Worm (Caenorhabditis elegans) whole organism, L3 larva: ENCODE results near the gene ucp-4.
A peak's percentile ranks its signal among the peaks of the same experiment; 100 is the strongest.

Experiments
- R02D3.7 ChIP-seq: fragments of 150-350 bp; optimal IDR thresholded peaks from 2 replicates; lab custom pipeline; 2014; ENCODE audit warnings: missing biosample characterization, missing genetic modification characterization
- ZK546.5 ChIP-seq: sonication (generic microtip); optimal IDR thresholded peaks from 2 replicates; lab custom pipeline; 2017; ENCODE audit warnings: missing biosample characterization, missing genetic modification characterization
- ama-1 ChIP-seq: fragments of 150-350 bp; optimal IDR thresholded peaks from 2 replicates; lab custom pipeline; 2018
- ceh-16 ChIP-seq: sonication (generic microtip); optimal IDR thresholded peaks from 2 replicates; lab custom pipeline; 2017; ENCODE audit warnings: missing biosample characterization, missing genetic modification characterization
- ceh-28 ChIP-seq: fragments of 150-350 bp; optimal IDR thresholded peaks from 2 replicates; lab custom pipeline; 2014; ENCODE audit warnings: missing biosample characterization, missing genetic modification reagents, missing genetic modification characterization
- ceh-9 ChIP-seq: sonication (generic microtip); optimal IDR thresholded peaks from 2 replicates; lab custom pipeline; 2018; ENCODE audit warnings: missing biosample characterization, missing genetic modification characterization
- daf-12 ChIP-seq: fragments of 150-350 bp; optimal IDR thresholded peaks from 2 replicates; lab custom pipeline; 2014; ENCODE audit warnings: missing biosample characterization, missing genetic modification reagents, missing genetic modification characterization
- egl-27 ChIP-seq: sonication (generic microtip); optimal IDR thresholded peaks from 4 replicates; lab custom pipeline; 2017; ENCODE audit warnings: missing biosample characterization, missing genetic modification reagents, missing genetic modification characterization
- elt-1 ChIP-seq: fragments of 150-350 bp; optimal IDR thresholded peaks from 2 replicates; lab custom pipeline; 2014; ENCODE audit warnings: missing biosample characterization, missing genetic modification characterization
- elt-2 ChIP-seq: sonication (generic microtip); optimal IDR thresholded peaks from 2 replicates; lab custom pipeline; 2016; ENCODE audit warnings: missing genetic modification reagents, mild to moderate bottlenecking, missing genetic modification characterization, missing compliant biosample characterization
- elt-3 ChIP-seq, 3 experiments: fragments of 150-350 bp in 1 of 3; sonication (generic microtip) in 2 of 3; optimal IDR thresholded peaks; 2 replicates in 2 of 3; 4 replicates in 1 of 3; lab custom pipeline; 2014 to 2017; ENCODE audit warnings: missing biosample characterization in 3 of 3, missing genetic modification characterization in 3 of 3
- fkh-2 ChIP-seq: fragments of 150-350 bp; optimal IDR thresholded peaks from 2 replicates; lab custom pipeline; 2014; ENCODE audit warnings: missing biosample characterization, missing genetic modification reagents, missing genetic modification characterization
- jun-1 ChIP-seq: fragments of 150-350 bp; optimal IDR thresholded peaks from 2 replicates; lab custom pipeline; 2014; ENCODE audit warnings: missing biosample characterization, missing genetic modification reagents, missing genetic modification characterization
- lin-15B ChIP-seq: fragments of 150-350 bp; optimal IDR thresholded peaks from 2 replicates; lab custom pipeline; 2014; ENCODE audit warnings: missing biosample characterization, missing genetic modification characterization
- lin-39 ChIP-seq: fragments of 150-350 bp; optimal IDR thresholded peaks from 2 replicates; lab custom pipeline; 2018; ENCODE audit warnings: missing biosample characterization, missing genetic modification reagents, missing genetic modification characterization
- lsy-12 ChIP-seq: sonication (generic microtip); optimal IDR thresholded peaks from 2 replicates; lab custom pipeline; 2016; ENCODE audit warnings: mild to moderate bottlenecking, missing genetic modification characterization, missing compliant biosample characterization
- mdl-1 ChIP-seq: fragments of 150-350 bp; optimal IDR thresholded peaks from 2 replicates; lab custom pipeline; 2014; ENCODE audit warnings: missing biosample characterization, missing genetic modification characterization
- mml-1 ChIP-seq: fragments of 150-350 bp; sonication (generic microtip); optimal IDR thresholded peaks from 3 replicates; lab custom pipeline; 2014; ENCODE audit warnings: missing biosample characterization, missing genetic modification characterization
- nfya-1 ChIP-seq: sonication (generic microtip); optimal IDR thresholded peaks from 2 replicates; lab custom pipeline; 2017; ENCODE audit warnings: missing genetic modification characterization, mild to moderate bottlenecking, missing compliant biosample characterization, antibody characterized with exemption, moderate library complexity; ENCODE audit not compliant: insufficient read depth
- nhr-11 ChIP-seq: fragments of 150-350 bp; optimal IDR thresholded peaks from 2 replicates; lab custom pipeline; 2014; ENCODE audit warnings: missing biosample characterization, missing genetic modification characterization
- nhr-12 ChIP-seq: fragments of 150-350 bp; optimal IDR thresholded peaks from 2 replicates; lab custom pipeline; 2014; ENCODE audit warnings: missing biosample characterization, missing genetic modification characterization
- nhr-237 ChIP-seq: fragments of 150-350 bp; optimal IDR thresholded peaks from 2 replicates; lab custom pipeline; 2014; ENCODE audit warnings: missing biosample characterization, missing genetic modification characterization
- nhr-28 ChIP-seq: fragments of 150-350 bp; optimal IDR thresholded peaks from 2 replicates; lab custom pipeline; 2014; ENCODE audit warnings: missing biosample characterization, missing genetic modification characterization
- nhr-43 ChIP-seq: sonication (generic microtip); optimal IDR thresholded peaks from 2 replicates; lab custom pipeline; 2016; ENCODE audit warnings: mild to moderate bottlenecking, missing genetic modification characterization, missing compliant biosample characterization; ENCODE audit not compliant: poor library complexity, severe bottlenecking
- nhr-67 ChIP-seq: fragments of 150-350 bp; optimal IDR thresholded peaks from 2 replicates; lab custom pipeline; 2014; ENCODE audit warnings: missing biosample characterization, missing genetic modification characterization
- nhr-76 ChIP-seq: fragments of 150-350 bp; sonication (generic microtip); optimal IDR thresholded peaks from 5 replicates; lab custom pipeline; 2014; ENCODE audit warnings: missing biosample characterization, missing genetic modification characterization
- nhr-77 ChIP-seq: fragments of 150-350 bp; optimal IDR thresholded peaks from 2 replicates; lab custom pipeline; 2014; ENCODE audit warnings: missing biosample characterization, missing genetic modification characterization
- pha-4 ChIP-seq: fragments of 150-350 bp; optimal IDR thresholded peaks from 2 replicates; lab custom pipeline; 2014; ENCODE audit warnings: missing biosample characterization, missing genetic modification reagents, missing genetic modification characterization
- pqm-1 ChIP-seq: fragments of 150-350 bp; optimal IDR thresholded peaks from 2 replicates; lab custom pipeline; 2017; ENCODE audit warnings: missing biosample characterization, missing genetic modification characterization, inconsistent platforms
- sea-2 ChIP-seq: fragments of 150-350 bp; sonication (generic microtip); optimal IDR thresholded peaks from 4 replicates; lab custom pipeline; 2014; ENCODE audit warnings: missing biosample characterization, missing genetic modification reagents, missing genetic modification characterization
- skn-1 ChIP-seq: fragments of 150-350 bp; optimal IDR thresholded peaks from 2 replicates; lab custom pipeline; 2014; ENCODE audit warnings: missing biosample characterization, missing genetic modification characterization
- snpc-4 ChIP-seq: fragments of 150-350 bp; optimal IDR thresholded peaks from 2 replicates; lab custom pipeline; 2014; ENCODE audit warnings: missing biosample characterization, missing genetic modification characterization
- unc-39 ChIP-seq: sonication (generic microtip); optimal IDR thresholded peaks from 4 replicates; lab custom pipeline; 2017; ENCODE audit warnings: missing biosample characterization, missing genetic modification characterization
- unc-62 ChIP-seq: fragments of 150-350 bp; sonication (generic microtip); optimal IDR thresholded peaks from 4 replicates; lab custom pipeline; 2014; ENCODE audit warnings: missing biosample characterization, missing genetic modification reagents, missing genetic modification characterization
- zag-1 ChIP-seq: fragments of 150-350 bp; optimal IDR thresholded peaks from 2 replicates; lab custom pipeline; 2014; ENCODE audit warnings: missing biosample characterization, missing genetic modification characterization
- ztf-4 ChIP-seq: fragments of 150-350 bp; optimal IDR thresholded peaks from 2 replicates; lab custom pipeline; 2014; ENCODE audit warnings: missing biosample characterization, missing genetic modification characterization

The ucp-4 gene

ce11 chrV:9355371-9355770, 21.3 kb downstream of the ucp-4 start, which contains the start of gene ttr-40:
Gene ttr-40 (minus strand): TSS chrV:9355471.
- TF ChIP-seq skn-1 (tag; lab: Kevin White, UChicago) (no peak), nfya-1 (tag; lab: Kevin White, UChicago) (no peak), jun-1 (tag; lab: Kevin White, UChicago) (no peak), lin-15B (tag; lab: Kevin White, UChicago) (no peak), elt-2 (tag; lab: Kevin White, UChicago) (no peak), elt-1 (tag; lab: Kevin White, UChicago) (no peak), ceh-16 (tag; lab: Kevin White, UChicago) (no peak), snpc-4 (tag; lab: Kevin White, UChicago) (no peak), ZK546.5 (tag; lab: Kevin White, UChicago) (no peak), zag-1 (no peak), fkh-2 (tag; lab: Kevin White, UChicago) (no peak), ama-1 (lab: Kevin White, UChicago) (no peak), ceh-28 (tag; lab: Kevin White, UChicago) (no peak), R02D3.7 (tag; lab: Kevin White, UChicago) (no peak)

ce11 chrV:9356345-9356744, 22.2 kb downstream of the ucp-4 start, which contains the start of gene ttr-49:
Gene ttr-49 (minus strand): TSS chrV:9356515.
- TF ChIP-seq pqm-1 (peak; percentile 24), nhr-67 (tag; lab: Kevin White, UChicago) (no peak), elt-2 (tag; lab: Kevin White, UChicago) (peak; percentile 64), nhr-76 (tag; lab: Kevin White, UChicago) (no peak), lin-39 (tag; lab: Kevin White, UChicago) (no peak)

ce11 chrV:9359674-9360073, 25.6 kb downstream of the ucp-4 start, which contains the start of gene gpa-3:
Gene gpa-3 (minus strand): TSS chrV:9359774.
- no peak for TF ChIP-seq nhr-43 (tag; lab: Kevin White, UChicago)
- no peak for TF ChIP-seq nhr-237 (tag; lab: Kevin White, UChicago)
- no peak for TF ChIP-seq lsy-12
- TF ChIP-seq ceh-16 (tag; lab: Kevin White, UChicago): no peak
- TF ChIP-seq ceh-9 (tag; lab: Kevin White, UChicago): no peak
- TF ChIP-seq elt-3 (tag; optimal IDR thresholded peaks at IDR 0.05; lab: Kevin White, UChicago): no peak
- TF ChIP-seq unc-39 (tag; lab: Kevin White, UChicago): no peak
- TF ChIP-seq mml-1 (tag; lab: Kevin White, UChicago): no peak
- no peak for TF ChIP-seq lin-39 (tag; lab: Kevin White, UChicago)
- no peak for TF ChIP-seq pha-4 (tag; lab: Kevin White, UChicago)
- TF ChIP-seq lin-15B (tag; lab: Kevin White, UChicago): no peak
- TF ChIP-seq ceh-28 (tag; lab: Kevin White, UChicago): no peak
- no peak for TF ChIP-seq nhr-28 (tag; lab: Kevin White, UChicago)
- no peak for TF ChIP-seq nhr-11 (tag; lab: Kevin White, UChicago)
- no peak for TF ChIP-seq mdl-1 (tag; lab: Kevin White, UChicago)
- TF ChIP-seq ZK546.5 (tag; lab: Kevin White, UChicago): no peak
- TF ChIP-seq unc-62 (GFP tag; lab: Kevin White, UChicago): no peak
- TF ChIP-seq daf-12 (tag; lab: Kevin White, UChicago): no peak
- TF ChIP-seq sea-2: no peak
- no peak for TF ChIP-seq egl-27

DNA sequence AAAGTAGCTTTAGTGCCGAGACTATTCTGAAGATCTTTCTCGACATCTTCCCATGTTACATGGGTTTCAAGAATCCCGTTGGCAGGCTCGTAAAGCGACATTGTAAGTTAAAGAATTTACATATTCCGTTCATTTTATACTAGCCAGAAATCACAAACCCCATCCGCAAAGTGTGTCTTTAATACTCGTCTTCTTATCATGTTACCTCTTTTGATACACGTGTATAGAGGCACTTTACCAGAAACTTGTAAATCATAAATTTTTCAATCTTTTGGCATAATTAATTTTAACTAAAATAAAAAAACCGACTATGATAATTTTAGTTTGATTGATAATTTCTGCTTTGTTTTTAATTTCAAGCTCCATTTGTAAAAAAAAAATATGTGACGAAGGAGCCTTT, 36.9 kb downstream of the ucp-4 start, which contains the start of gene E02C12.6:
Gene E02C12.6 (minus strand): TSS at position 101 of the 400 bp plus-strand sequence.
- TF ChIP-seq fkh-2 (tag; lab: Kevin White, UChicago): no peak
- no peak for TF ChIP-seq ztf-4 (tag; lab: Kevin White, UChicago)
- no peak for TF ChIP-seq sea-2
- no peak for TF ChIP-seq skn-1 (tag; lab: Kevin White, UChicago)
- no peak for TF ChIP-seq nhr-12 (tag; lab: Kevin White, UChicago)
- no peak for TF ChIP-seq mdl-1 (tag; lab: Kevin White, UChicago)
- TF ChIP-seq nhr-77: no peak
